Worm (Caenorhabditis elegans) whole organism, late embryonic: ENCODE data around the gene prx-1.

Experiments used
- C38D4.7 ChIP-seq: fragments of 200-800 bp; sonication (Bioruptor generic); optimal IDR thresholded peaks from 2 replicates; lab custom pipeline; 2018; ENCODE audit warnings: mild to moderate bottlenecking, missing genetic modification characterization, moderate library complexity, missing compliant biosample characterization
- F13H6.1 ChIP-seq: sonication (generic microtip); optimal IDR thresholded peaks from 2 replicates; lab custom pipeline; 2016; ENCODE audit warnings: missing genetic modification characterization, missing compliant biosample characterization
- ama-1 ChIP-seq: fragments of 150-350 bp; optimal IDR thresholded peaks from 2 replicates; lab custom pipeline; 2014
- ceh-19 ChIP-seq: fragments of 200-800 bp; sonication (Bioruptor generic); optimal IDR thresholded peaks from 2 replicates; lab custom pipeline; 2018; ENCODE audit warnings: mild to moderate bottlenecking, missing genetic modification characterization, missing compliant biosample characterization
- ceh-22 ChIP-seq: sonication (generic microtip); optimal IDR thresholded peaks from 2 replicates; lab custom pipeline; 2017; ENCODE audit warnings: missing biosample characterization, missing genetic modification characterization
- ceh-34 ChIP-seq: sonication (generic microtip); optimal IDR thresholded peaks from 2 replicates; lab custom pipeline; 2016; ENCODE audit warnings: mild to moderate bottlenecking, missing genetic modification characterization, missing compliant biosample characterization
- ceh-9 ChIP-seq: sonication (generic microtip); optimal IDR thresholded peaks from 2 replicates; lab custom pipeline; 2016; ENCODE audit warnings: mild to moderate bottlenecking, missing genetic modification characterization, inconsistent platforms, missing compliant biosample characterization
- fkh-10 ChIP-seq: fragments of 150-350 bp; optimal IDR thresholded peaks from 2 replicates; lab custom pipeline; 2014; ENCODE audit warnings: missing biosample characterization, missing genetic modification reagents, missing genetic modification characterization
- nhr-11 ChIP-seq: fragments of 150-350 bp; optimal IDR thresholded peaks from 2 replicates; lab custom pipeline; 2014; ENCODE audit warnings: missing biosample characterization, missing genetic modification characterization
- npax-4 ChIP-seq: sonication (generic microtip); optimal IDR thresholded peaks from 2 replicates; lab custom pipeline; 2016; ENCODE audit warnings: missing genetic modification characterization, missing compliant biosample characterization
- pqm-1 ChIP-seq: sonication (generic microtip); optimal IDR thresholded peaks from 2 replicates; lab custom pipeline; 2016; ENCODE audit warnings: missing genetic modification characterization, missing compliant biosample characterization

ce11 chrX:14316132-14316531 lies 2.4 kb downstream of the prx-1 start:
- TF ChIP-seq nhr-11 (tag; lab: Kevin White, UChicago) (no peak), ceh-9 (no peak), C38D4.7 (no peak), ceh-19 (GFP tag; lab: Kevin White, UChicago) (no peak), ama-1 (no peak), npax-4 (no peak), pqm-1 (tag; lab: Kevin White, UChicago) (no peak), ceh-22 (tag; lab: Kevin White, UChicago) (no peak), ceh-34 (tag; lab: Kevin White, UChicago) (no peak), F13H6.1 (tag; lab: Kevin White, UChicago) (no peak), fkh-10 (GFP tag; lab: Kevin White, UChicago) (no peak)
